Worm (Caenorhabditis elegans) whole organism, young adult: ENCODE results near the gene F47B7.4.
A peak's percentile ranks its signal among the peaks of the same experiment; 100 is the strongest.

Source experiments
- B0035.1 ChIP-seq: sonication (generic microtip); optimal IDR thresholded peaks from 2 replicates; lab custom pipeline; 2016; ENCODE audit warnings: missing genetic modification characterization, mild to moderate bottlenecking, missing compliant biosample characterization, missing genotype, missing genetic modification reagents
- F10E7.11 ChIP-seq: sonication (generic microtip); optimal IDR thresholded peaks from 2 replicates; lab custom pipeline; 2017; ENCODE audit warnings: mild to moderate bottlenecking, missing genetic modification characterization, moderate library complexity, missing compliant biosample characterization
- F22D6.2 ChIP-seq: sonication (generic microtip); optimal IDR thresholded peaks from 2 replicates; lab custom pipeline; 2016; ENCODE audit warnings: mild to moderate bottlenecking, missing genetic modification characterization, missing compliant biosample characterization
- F23B12.7 ChIP-seq: sonication (generic microtip); optimal IDR thresholded peaks from 2 replicates; lab custom pipeline; 2017; ENCODE audit warnings: missing genetic modification characterization, mild to moderate bottlenecking, missing compliant biosample characterization, antibody characterized with exemption, moderate library complexity; ENCODE audit not compliant: insufficient read depth
- F49E8.2 ChIP-seq: sonication (generic microtip); optimal IDR thresholded peaks from 3 replicates; lab custom pipeline; 2017; ENCODE audit warnings: missing genetic modification characterization, mild to moderate bottlenecking, missing compliant biosample characterization, antibody characterized with exemption, moderate library complexity; ENCODE audit not compliant: insufficient read depth
- F55B11.4 ChIP-seq: sonication (generic microtip); optimal IDR thresholded peaks from 2 replicates; lab custom pipeline; 2016; ENCODE audit warnings: missing compliant biosample characterization, missing genetic modification characterization, borderline replicate concordance; ENCODE audit not compliant: insufficient read depth
- T26A5.8 ChIP-seq: sonication (generic microtip); optimal IDR thresholded peaks from 2 replicates; lab custom pipeline; 2016; ENCODE audit warnings: missing genetic modification characterization, missing compliant biosample characterization
- Y53F4B.3 ChIP-seq: fragments of 200-800 bp; sonication (Bioruptor generic); IDR thresholded peaks from 2 replicates; pipeline ENCODE4 v1.3.6; 2022; ENCODE audit warnings: missing genetic modification reagents, missing genetic modification characterization, missing compliant biosample characterization
- Y56A3A.18 ChIP-seq: fragments of 200-800 bp; sonication (Bioruptor generic); IDR thresholded peaks from 2 replicates; pipeline ENCODE4 v1.3.6; 2022; ENCODE audit warnings: missing genetic modification reagents, missing genetic modification characterization, missing compliant biosample characterization
- Y95B8A.8 ChIP-seq: fragments of 200-800 bp; sonication (Bioruptor generic); IDR thresholded peaks from 2 replicates; pipeline ENCODE4 v1.3.6; 2022; ENCODE audit warnings: missing genetic modification reagents, missing genetic modification characterization, missing compliant biosample characterization
- ZK185.1 ChIP-seq: sonication (generic microtip); optimal IDR thresholded peaks from 2 replicates; lab custom pipeline; 2016; ENCODE audit warnings: mild to moderate bottlenecking, missing genetic modification characterization, missing compliant biosample characterization; ENCODE audit not compliant: poor library complexity, severe bottlenecking
- ama-1 ChIP-seq, 3 experiments: fragments of 150-350 bp in 1 of 3; sonication (generic microtip) in 2 of 3; optimal IDR thresholded peaks; 2 replicates each; lab custom pipeline; 2014 to 2018; ENCODE audit warnings: missing biosample characterization in 2 of 3, missing genetic modification characterization in 2 of 3, missing genetic modification reagents in 2 of 3
- aptf-3 ChIP-seq: fragments of 200-800 bp; sonication (Bioruptor generic); IDR thresholded peaks from 2 replicates; pipeline ENCODE4 v1.3.6; 2022; ENCODE audit warnings: missing genetic modification characterization, missing compliant biosample characterization
- atf-7 ChIP-seq: sonication (generic microtip); optimal IDR thresholded peaks from 2 replicates; lab custom pipeline; 2017; ENCODE audit warnings: mild to moderate bottlenecking, missing genetic modification characterization, missing compliant biosample characterization
- athp-1 ChIP-seq: sonication (generic microtip); optimal IDR thresholded peaks from 2 replicates; lab custom pipeline; 2017; ENCODE audit warnings: mild to moderate bottlenecking, missing genetic modification characterization, missing compliant biosample characterization
- attf-3 ChIP-seq: fragments of 200-800 bp; sonication (Bioruptor generic); conservative IDR thresholded peaks from 2 replicates; pipeline ENCODE4 v1.3.6; 2022; ENCODE audit warnings: missing genetic modification reagents, missing genetic modification characterization, missing compliant biosample characterization
- attf-6 ChIP-seq: fragments of 200-800 bp; sonication (Bioruptor generic); IDR thresholded peaks from 2 replicates; pipeline ENCODE4 v1.3.6; 2022; ENCODE audit warnings: missing genetic modification reagents, missing genetic modification characterization, missing compliant biosample characterization
- ccch-3 ChIP-seq: fragments of 200-800 bp; sonication (Bioruptor generic); optimal IDR thresholded peaks from 2 replicates; lab custom pipeline; 2018; ENCODE audit warnings: mild to moderate bottlenecking, missing genetic modification characterization, missing compliant biosample characterization
- cebp-2 ChIP-seq: fragments of 200-800 bp; sonication (Bioruptor generic); IDR thresholded peaks from 2 replicates; pipeline ENCODE4 v1.3.6; 2022; ENCODE audit warnings: missing genetic modification characterization, missing compliant biosample characterization
- ceh-100 ChIP-seq: fragments of 200-800 bp; sonication (Bioruptor generic); IDR thresholded peaks from 2 replicates; pipeline ENCODE4 v1.3.6; 2022; ENCODE audit warnings: missing genetic modification reagents, missing genetic modification characterization, missing compliant biosample characterization
- ceh-27 ChIP-seq: fragments of 200-800 bp; sonication (Bioruptor generic); optimal IDR thresholded peaks from 2 replicates; lab custom pipeline; 2018; ENCODE audit warnings: mild to moderate bottlenecking, missing genetic modification characterization, moderate library complexity, missing compliant biosample characterization
- die-1 ChIP-seq: sonication (generic microtip); optimal IDR thresholded peaks from 2 replicates; lab custom pipeline; 2016; ENCODE audit warnings: missing genotype, mild to moderate bottlenecking, missing genetic modification characterization, missing compliant biosample characterization
- dox-1 ChIP-seq: fragments of 200-800 bp; sonication (Bioruptor generic); IDR thresholded peaks from 2 replicates; pipeline ENCODE4 v1.3.6; 2022; ENCODE audit warnings: missing genetic modification reagents, missing genetic modification characterization, missing compliant biosample characterization
- egrh-3 ChIP-seq: fragments of 200-800 bp; sonication (Bioruptor generic); IDR thresholded peaks from 2 replicates; pipeline ENCODE4 v1.3.6; 2022; ENCODE audit warnings: missing genetic modification reagents, missing genetic modification characterization, missing compliant biosample characterization
- gei-17 ChIP-seq: fragments of 200-800 bp; sonication (Bioruptor generic); optimal IDR thresholded peaks from 2 replicates; lab custom pipeline; 2018; ENCODE audit warnings: mild to moderate bottlenecking, missing genetic modification characterization, missing compliant biosample characterization
- hrde-1 ChIP-seq: sonication (generic microtip); optimal IDR thresholded peaks from 2 replicates; lab custom pipeline; 2016; ENCODE audit warnings: missing genetic modification characterization, mild to moderate bottlenecking, missing compliant biosample characterization, moderate library complexity, missing genotype, missing genetic modification reagents, borderline replicate concordance
- let-526 ChIP-seq: fragments of 200-800 bp; sonication (Bioruptor generic); IDR thresholded peaks from 2 replicates; pipeline ENCODE4 v1.3.6; 2022; ENCODE audit warnings: missing genetic modification reagents, missing genetic modification characterization, missing compliant biosample characterization
- madf-6 ChIP-seq: fragments of 200-800 bp; sonication (Bioruptor generic); IDR thresholded peaks from 2 replicates; pipeline ENCODE4 v1.3.6; 2022; ENCODE audit warnings: missing genetic modification reagents, missing genetic modification characterization, missing compliant biosample characterization
- mes-4 ChIP-seq: sonication (generic microtip); optimal IDR thresholded peaks from 2 replicates; lab custom pipeline; 2016; ENCODE audit warnings: missing genotype, missing genetic modification characterization, missing compliant biosample characterization
- nfya-2 ChIP-seq: fragments of 200-800 bp; sonication (Bioruptor generic); IDR thresholded peaks from 2 replicates; pipeline ENCODE4 v1.3.6; 2022; ENCODE audit warnings: missing genetic modification reagents, missing genetic modification characterization, missing compliant biosample characterization
- nhr-120 ChIP-seq: fragments of 200-800 bp; sonication (Bioruptor generic); IDR thresholded peaks from 2 replicates; pipeline ENCODE4 v1.3.6; 2022; ENCODE audit warnings: missing genetic modification characterization, missing compliant biosample characterization
- nhr-179 ChIP-seq: sonication (generic microtip); optimal IDR thresholded peaks from 2 replicates; lab custom pipeline; 2016; ENCODE audit warnings: mild to moderate bottlenecking, missing genetic modification characterization, missing compliant biosample characterization
- nhr-80 ChIP-seq: sonication (generic microtip); optimal IDR thresholded peaks from 2 replicates; lab custom pipeline; 2016; ENCODE audit warnings: missing genetic modification characterization, missing compliant biosample characterization
- nhr-90 ChIP-seq: sonication (generic microtip); optimal IDR thresholded peaks from 2 replicates; lab custom pipeline; 2016; ENCODE audit warnings: missing genotype, mild to moderate bottlenecking, missing genetic modification characterization, missing compliant biosample characterization
- pha-4 ChIP-seq: fragments of 150-350 bp; sonication (generic microtip); optimal IDR thresholded peaks from 2 replicates; lab custom pipeline; 2014; ENCODE audit warnings: missing biosample characterization, missing genetic modification reagents, missing genetic modification characterization
- rec-8 ChIP-seq, 2 experiments: sonication (generic microtip); optimal IDR thresholded peaks; 2 replicates each; lab custom pipeline; 2016; ENCODE audit warnings: mild to moderate bottlenecking in 2 of 2, missing genetic modification characterization in 2 of 2, missing genetic modification reagents in 2 of 2, missing genotype in 2 of 2, missing biosample characterization in 1 of 2, missing compliant biosample characterization in 1 of 2, moderate library complexity in 1 of 2
- sea-2 ChIP-seq: fragments of 200-800 bp; sonication (Bioruptor generic); IDR thresholded peaks from 2 replicates; pipeline ENCODE4 v1.3.6; 2022; ENCODE audit warnings: missing genetic modification characterization, missing compliant biosample characterization
- snpc-3.4 ChIP-seq: sonication (generic microtip); optimal IDR thresholded peaks from 2 replicates; lab custom pipeline; 2017; ENCODE audit warnings: missing genetic modification characterization, mild to moderate bottlenecking, missing compliant biosample characterization, antibody characterized with exemption, moderate library complexity, missing genotype, missing genetic modification reagents
- sptf-2 ChIP-seq: fragments of 200-800 bp; sonication (Bioruptor generic); optimal IDR thresholded peaks from 2 replicates; lab custom pipeline; 2018; ENCODE audit warnings: mild to moderate bottlenecking, missing genetic modification characterization, missing compliant biosample characterization
- tbp1 ChIP-seq: fragments of 200-800 bp; sonication (Bioruptor generic); optimal IDR thresholded peaks from 2 replicates; lab custom pipeline; 2018; ENCODE audit warnings: mild to moderate bottlenecking, missing genetic modification characterization, missing compliant biosample characterization
- zfh-2 ChIP-seq: fragments of 200-800 bp; sonication (Bioruptor generic); conservative IDR thresholded peaks from 2 replicates; pipeline ENCODE4 v1.3.6; 2022; ENCODE audit warnings: missing genetic modification reagents, missing genetic modification characterization, missing compliant biosample characterization
- zim-3 ChIP-seq: sonication (generic microtip); optimal IDR thresholded peaks from 2 replicates; lab custom pipeline; 2017; ENCODE audit warnings: mild to moderate bottlenecking, missing genetic modification characterization, moderate library complexity, missing compliant biosample characterization

The F47B7.4 gene

ce11 chrX:3797882-3798281, 31.4 kb upstream of the F47B7.4 start, which contains the start of gene abu-10:
Gene abu-10 (plus strand): TSS chrX:3798182.
- TF ChIP-seq die-1 (tag; lab: Kevin White, UChicago) (no peak), ceh-100 (GFP tag; lab: Robert Waterston, UW) (no peak), F55B11.4 (tag; lab: Kevin White, UChicago) (no peak), nhr-90 (tag; lab: Kevin White, UChicago) (no peak), nhr-120 (GFP tag; lab: Robert Waterston, UW) (no peak), zfh-2 (GFP tag; lab: Robert Waterston, UW) (no peak)

DNA sequence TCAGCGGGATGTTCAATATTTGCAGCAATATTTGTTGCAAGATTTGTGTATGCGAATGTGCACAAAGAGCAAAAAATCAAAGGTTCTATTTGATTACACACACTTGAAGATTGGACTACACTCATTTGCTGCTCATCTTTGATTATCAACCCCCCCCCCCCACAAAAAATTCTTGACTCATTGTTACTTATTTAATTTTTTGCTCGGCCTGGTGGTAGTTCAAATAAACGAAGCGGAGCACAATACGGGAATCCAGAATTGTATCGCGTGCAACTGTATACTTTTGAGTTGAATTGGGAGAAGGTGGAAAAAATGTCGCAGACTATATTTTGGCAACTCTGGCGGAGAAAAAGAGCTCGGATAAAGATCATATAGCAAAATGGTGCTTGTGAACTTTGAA, 29.2 kb upstream of the F47B7.4 start, which contains the start of gene F35A5.5:
TSS of gene F35A5.5 (minus strand) at position 101 of the 400 bp plus-strand sequence.
- TF ChIP-seq mes-4 (tag; lab: Kevin White, UChicago) = no peak
- no peak for TF ChIP-seq attf-3 (GFP tag; lab: Robert Waterston, UW)
- TF ChIP-seq die-1 (tag; lab: Kevin White, UChicago) = no peak
- no peak for TF ChIP-seq attf-6 (GFP tag; lab: Robert Waterston, UW)
- TF ChIP-seq athp-1 (tag; lab: Kevin White, UChicago) = no peak
- TF ChIP-seq cebp-2 (GFP tag; lab: Robert Waterston, UW) = no peak
- no peak for TF ChIP-seq ccch-3
- no peak for TF ChIP-seq madf-6
- TF ChIP-seq Y95B8A.8 (GFP tag; lab: Robert Waterston, UW) = no peak
- no peak for TF ChIP-seq F10E7.11
- no peak for TF ChIP-seq F55B11.4 (tag; lab: Kevin White, UChicago)
- no peak for TF ChIP-seq F23B12.7 (tag; lab: Kevin White, UChicago)
- TF ChIP-seq ceh-100 (GFP tag; lab: Robert Waterston, UW) = no peak
- TF ChIP-seq egrh-3 (GFP tag; lab: Robert Waterston, UW) = no peak
- TF ChIP-seq Y56A3A.18 (GFP tag; lab: Robert Waterston, UW) = no peak
- no peak for TF ChIP-seq nhr-120 (GFP tag; lab: Robert Waterston, UW)
- TF ChIP-seq snpc-3.4 (tag; lab: Kevin White, UChicago) = no peak
- TF ChIP-seq zim-3 = no peak

- no peak for TF ChIP-seq ama-1 (optimal IDR thresholded peaks at IDR 0.05; lab: Kevin White, UChicago)
- TF ChIP-seq ama-1 (GFP tag; optimal IDR thresholded peaks at IDR 0.05; lab: Kevin White, UChicago) = no peak
- peak; percentile 72 for TF ChIP-seq zfh-2 (GFP tag; lab: Robert Waterston, UW)
Observed at ce11 chrX:3794161-3794560, 27.7 kb upstream of the F47B7.4 start.

DNA sequence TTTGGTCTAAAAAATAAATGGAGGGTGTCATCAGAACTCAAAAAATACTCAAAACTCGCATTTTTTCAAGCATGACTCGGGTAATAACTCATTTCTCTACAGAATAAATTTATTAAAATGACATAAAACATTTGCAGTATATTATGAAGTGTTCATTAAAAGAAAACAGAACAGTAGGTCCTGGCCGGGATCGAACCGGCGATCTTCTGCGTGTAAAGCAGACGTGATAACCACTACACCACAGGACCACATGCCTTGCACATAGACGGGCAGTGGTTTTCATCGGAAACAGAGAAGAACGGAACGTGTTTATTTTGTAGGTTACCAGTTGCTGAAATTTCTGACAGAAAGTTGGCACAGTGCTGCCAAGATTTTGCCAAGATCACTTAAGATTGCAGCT, 26.9 kb upstream of the F47B7.4 start:
- TF ChIP-seq rec-8 (tag; optimal IDR thresholded peaks at IDR 0.05; lab: Kevin White, UChicago) = peak; percentile 58 to 89
- peak; percentile 86 for TF ChIP-seq nhr-90 (tag; lab: Kevin White, UChicago)
- TF ChIP-seq B0035.1 (tag; lab: Kevin White, UChicago) = peak; percentile 22
- TF ChIP-seq let-526 (GFP tag; lab: Robert Waterston, UW) = 0 out of 2 replicates have a peak, but pooled peaks have one; percentile 41
- no peak for TF ChIP-seq sptf-2 (GFP tag; lab: Kevin White, UChicago)
- no peak for TF ChIP-seq hrde-1 (tag; lab: Kevin White, UChicago)
- TF ChIP-seq tbp1 = peak; percentile 89
- peak; percentile 82 for TF ChIP-seq dox-1 (GFP tag; lab: Robert Waterston, UW)
- no peak for TF ChIP-seq sea-2 (GFP tag; lab: Robert Waterston, UW)
- no peak for TF ChIP-seq zfh-2 (GFP tag; lab: Robert Waterston, UW)
- TF ChIP-seq Y53F4B.3 (GFP tag; lab: Robert Waterston, UW) = peak; percentile 41
- peak; percentile 61 for TF ChIP-seq nhr-179
- TF ChIP-seq pha-4 = no peak
- no peak for TF ChIP-seq gei-17 (GFP tag; lab: Kevin White, UChicago)
- no peak for TF ChIP-seq ZK185.1 (tag; lab: Kevin White, UChicago)
- TF ChIP-seq snpc-3.4 (tag; lab: Kevin White, UChicago) = peak; percentile 69
- TF ChIP-seq nhr-120 (GFP tag; lab: Robert Waterston, UW) = no peak
- TF ChIP-seq ceh-27 (GFP tag; lab: Kevin White, UChicago) = peak; percentile 65
- peak; percentile 4 for TF ChIP-seq F49E8.2
- no peak for TF ChIP-seq aptf-3
- TF ChIP-seq nfya-2 (GFP tag; lab: Robert Waterston, UW) = no peak
- TF ChIP-seq F22D6.2 (tag; lab: Kevin White, UChicago) = no peak
- peak; percentile 51 for TF ChIP-seq T26A5.8 (tag; lab: Kevin White, UChicago)
- peak; percentile 37 for TF ChIP-seq nhr-80 (tag; lab: Kevin White, UChicago)
- TF ChIP-seq atf-7 = peak; percentile 26
